Worm (Caenorhabditis elegans) whole organism, L4 larva: ENCODE measurements around the gene W01D2.1.

ENCODE experiments used
- fos-1 ChIP-seq: fragments of 150-350 bp; optimal IDR thresholded peaks from 2 replicates; lab custom pipeline; 2014; ENCODE audit warnings: missing biosample characterization, missing genetic modification characterization
- nhr-25 ChIP-seq: sonication (generic microtip); optimal IDR thresholded peaks from 2 replicates; lab custom pipeline; 2017; ENCODE audit warnings: missing genetic modification characterization, mild to moderate bottlenecking, missing compliant biosample characterization, antibody characterized with exemption, moderate library complexity, borderline replicate concordance; ENCODE audit not compliant: insufficient read depth
- nhr-28 ChIP-seq: fragments of 150-350 bp; optimal IDR thresholded peaks from 2 replicates; lab custom pipeline; 2014; ENCODE audit warnings: missing biosample characterization, missing genetic modification characterization
- nhr-42 ChIP-seq: fragments of 200-800 bp; sonication (Bioruptor generic); IDR thresholded peaks from 2 replicates; pipeline ENCODE4 v1.3.6; 2022; ENCODE audit warnings: missing genetic modification characterization, missing compliant biosample characterization
- unc-130 ChIP-seq: sonication (generic microtip); optimal IDR thresholded peaks from 2 replicates; lab custom pipeline; 2016; ENCODE audit warnings: missing genetic modification reagents, missing genetic modification characterization, missing compliant biosample characterization
- zfp-3 ChIP-seq: fragments of 200-800 bp; sonication (Bioruptor generic); conservative IDR thresholded peaks from 2 replicates; pipeline ENCODE4 v1.3.6; 2022; ENCODE audit warnings: missing genetic modification reagents, missing genetic modification characterization, missing compliant biosample characterization
- ztf-11 ChIP-seq: fragments of 150-350 bp; optimal IDR thresholded peaks from 2 replicates; lab custom pipeline; 2014; ENCODE audit warnings: missing biosample characterization, missing genetic modification characterization

ce11 chrII:14785906-14786305, 29.4 kb upstream of the W01D2.1 start, which contains the start of gene Y54E2A.9:
- TF ChIP-seq nhr-25 (tag; lab: Kevin White, UChicago) = no peak
- no peak for TF ChIP-seq ztf-11 (tag; lab: Kevin White, UChicago)
- no peak for TF ChIP-seq nhr-42 (GFP tag; lab: Robert Waterston, UW)
- TF ChIP-seq unc-130 = no peak
- no peak for TF ChIP-seq fos-1 (tag; lab: Kevin White, UChicago)
- TF ChIP-seq zfp-3 (GFP tag; lab: Robert Waterston, UW) = no peak
- TF ChIP-seq nhr-28 (tag; lab: Kevin White, UChicago) = no peak
